Fruit fly (Drosophila melanogaster) whole organism, wandering third instar larva: ENCODE measurements around the gene CG14414.

Experiments
- Abd-B ChIP-seq: fragments of >200 bp; optimal IDR thresholded peaks from 2 replicates; lab custom pipeline; 2017; ENCODE audit warnings: missing biosample characterization, missing genetic modification characterization
- CG9705 ChIP-seq: fragments of 200-800 bp; sonication (Bioruptor generic); optimal IDR thresholded peaks from 2 replicates; lab custom pipeline; 2018; ENCODE audit warnings: missing biosample characterization, mild to moderate bottlenecking, missing genetic modification characterization
- CrebA ChIP-seq: fragments of 200-800 bp; sonication (Bioruptor generic); optimal IDR thresholded peaks from 2 replicates; lab custom pipeline; 2016; ENCODE audit warnings: missing biosample characterization, mild to moderate bottlenecking, missing genetic modification characterization, borderline replicate concordance
- Dfd ChIP-seq: fragments of >200 bp; optimal IDR thresholded peaks from 2 replicates; lab custom pipeline; 2017; ENCODE audit warnings: missing biosample characterization, missing genetic modification characterization
- Dif ChIP-seq: fragments of 200-275, 200-300 bp; sonication (Bioruptor generic); optimal IDR thresholded peaks from 2 replicates; lab custom pipeline; 2018; ENCODE audit warnings: missing biosample characterization, missing genetic modification characterization; ENCODE audit not compliant: partially characterized antibody
- GATAd ChIP-seq: sonication (Bioruptor generic); optimal IDR thresholded peaks from 2 replicates; lab custom pipeline; 2016; ENCODE audit warnings: missing biosample characterization, missing genetic modification characterization
- HLH106 ChIP-seq: fragments of 200-800 bp; optimal IDR thresholded peaks from 3 replicates; lab custom pipeline; 2019; ENCODE audit warnings: missing biosample characterization, mild to moderate bottlenecking, missing genetic modification characterization, moderate library complexity
- Hnf4 ChIP-seq: fragments of 200-800 bp; sonication (Bioruptor generic); optimal IDR thresholded peaks from 2 replicates; lab custom pipeline; 2016; ENCODE audit warnings: missing biosample characterization, mild to moderate bottlenecking, missing genetic modification characterization
- Hr78 ChIP-seq: fragments of >200 bp; optimal IDR thresholded peaks from 2 replicates; lab custom pipeline; 2017; ENCODE audit warnings: missing biosample characterization, missing genetic modification characterization
- Hr83 ChIP-seq: fragments of 200-300 bp; sonication (Bioruptor generic); optimal IDR thresholded peaks from 2 replicates; lab custom pipeline; 2016; ENCODE audit warnings: missing biosample characterization, mild to moderate bottlenecking, missing genetic modification characterization, moderate library complexity; ENCODE audit not compliant: poor library complexity, severe bottlenecking
- Mio ChIP-seq: sonication (Bioruptor generic); optimal IDR thresholded peaks from 2 replicates; lab custom pipeline; 2016; ENCODE audit warnings: missing biosample characterization, missing genetic modification characterization
- N ChIP-seq: fragments of >200 bp; optimal IDR thresholded peaks from 2 replicates; lab custom pipeline; 2018; ENCODE audit warnings: missing biosample characterization, missing external identifiers, missing genetic modification characterization
- OdsH ChIP-seq: fragments of 200-800 bp; sonication (Bioruptor generic); optimal IDR thresholded peaks from 2 replicates; lab custom pipeline; 2016; ENCODE audit warnings: missing biosample characterization, mild to moderate bottlenecking, missing genetic modification characterization
- Rel ChIP-seq, 2 experiments: fragments of 200-800 bp; sonication (Bioruptor generic) in 1 of 2; optimal IDR thresholded peaks; 2 replicates in 1 of 2; 3 replicates in 1 of 2; lab custom pipeline; 2016 to 2019; ENCODE audit warnings: mild to moderate bottlenecking in 2 of 2, missing biosample characterization in 2 of 2, missing genetic modification characterization in 2 of 2, moderate library complexity in 1 of 2
- Sp1 ChIP-seq: fragments of 200-800 bp; sonication (Bioruptor generic); optimal IDR thresholded peaks from 3 replicates; lab custom pipeline; 2019; ENCODE audit warnings: missing biosample characterization, mild to moderate bottlenecking, missing genetic modification characterization, moderate library complexity
- br ChIP-seq: fragments of 200-800 bp; sonication (Bioruptor generic); optimal IDR thresholded peaks from 2 replicates; lab custom pipeline; 2016; ENCODE audit warnings: missing biosample characterization, missing genetic modification characterization
- brk ChIP-seq: fragments of 200-800 bp; sonication (Bioruptor generic); optimal IDR thresholded peaks from 2 replicates; lab custom pipeline; 2016; ENCODE audit warnings: missing biosample characterization, mild to moderate bottlenecking, missing genetic modification characterization
- dl ChIP-seq, 2 experiments: fragments of 175-275, 200-275 bp in 1 of 2; fragments of 200-275 bp in 1 of 2; sonication (Bioruptor generic); optimal IDR thresholded peaks; lab custom pipeline; 2018; ENCODE audit warnings: mild to moderate bottlenecking in 2 of 2, missing biosample characterization in 2 of 2, missing genetic modification characterization in 2 of 2, moderate library complexity in 2 of 2; ENCODE audit not compliant: partially characterized antibody in 2 of 2, insufficient read depth in 1 of 2
- dmrt93B ChIP-seq: fragments of 200-800 bp; sonication (Bioruptor generic); optimal IDR thresholded peaks from 2 replicates; lab custom pipeline; 2018; ENCODE audit warnings: missing biosample characterization, mild to moderate bottlenecking, missing genetic modification characterization
- ey ChIP-seq: fragments of 200-800 bp; sonication (Bioruptor generic); optimal IDR thresholded peaks from 2 replicates; lab custom pipeline; 2016; ENCODE audit warnings: missing biosample characterization, missing genetic modification characterization
- foxo ChIP-seq, 2 experiments: fragments of 200-800 bp; sonication (Bioruptor generic); optimal IDR thresholded peaks; 2 replicates in 1 of 2; 3 replicates in 1 of 2; lab custom pipeline; 2016 to 2017; ENCODE audit warnings: missing biosample characterization in 2 of 2, missing genetic modification characterization in 2 of 2
- fru ChIP-seq: fragments of 200-800 bp; sonication (Bioruptor generic); optimal IDR thresholded peaks from 3 replicates; lab custom pipeline; 2016; ENCODE audit warnings: missing biosample characterization, mild to moderate bottlenecking, missing genetic modification characterization
- h ChIP-seq: fragments of 200-800 bp; sonication (Bioruptor generic); optimal IDR thresholded peaks from 3 replicates; lab custom pipeline; 2016; ENCODE audit warnings: missing biosample characterization, mild to moderate bottlenecking, missing genetic modification characterization
- jim ChIP-seq: fragments of 175-275, 200-325 bp; sonication (Bioruptor generic); optimal IDR thresholded peaks from 2 replicates; lab custom pipeline; 2016; ENCODE audit warnings: missing biosample characterization, mild to moderate bottlenecking, missing genetic modification characterization
- lola ChIP-seq: fragments of >200 bp; optimal IDR thresholded peaks from 2 replicates; lab custom pipeline; 2017; ENCODE audit warnings: missing biosample characterization, missing genetic modification characterization
- pan ChIP-seq: fragments of >200 bp; optimal IDR thresholded peaks from 2 replicates; lab custom pipeline; 2017
- psq ChIP-seq: fragments of 200-800 bp; sonication (Bioruptor generic); optimal IDR thresholded peaks from 3 replicates; lab custom pipeline; 2017; ENCODE audit warnings: missing biosample characterization, mild to moderate bottlenecking, missing genetic modification characterization, moderate library complexity
- rgr ChIP-seq: fragments of 200-800 bp; sonication (Bioruptor generic); optimal IDR thresholded peaks from 3 replicates; lab custom pipeline; 2016; ENCODE audit warnings: missing biosample characterization, mild to moderate bottlenecking, missing genetic modification characterization
- sage ChIP-seq: fragments of 200-800 bp; sonication (Bioruptor generic); optimal IDR thresholded peaks from 2 replicates; lab custom pipeline; 2016; ENCODE audit warnings: missing biosample characterization, mild to moderate bottlenecking, missing genetic modification characterization
- sv ChIP-seq: fragments of 200-800 bp; sonication (Bioruptor generic); optimal IDR thresholded peaks from 3 replicates; lab custom pipeline; 2016; ENCODE audit warnings: missing biosample characterization, missing genetic modification characterization
- usp ChIP-seq: fragments of >200 bp; optimal IDR thresholded peaks from 2 replicates; lab custom pipeline; 2017; ENCODE audit warnings: missing biosample characterization, missing genetic modification characterization
- woc ChIP-seq: sonication (Bioruptor generic); optimal IDR thresholded peaks from 2 replicates; lab custom pipeline; 2016; ENCODE audit warnings: missing biosample characterization, mild to moderate bottlenecking, missing genetic modification characterization

The CG14414 gene

dm6 chrX:14612302-14612701, 31.9 kb downstream of the CG14414 start:
- peak; percentile 17 for TF ChIP-seq OdsH
- TF ChIP-seq Dif (GFP tag; lab: Kevin White, UChicago): no peak
- no peak for TF ChIP-seq Hnf4 (GFP tag; lab: Kevin White, UChicago)
- TF ChIP-seq foxo (GFP tag; optimal IDR thresholded peaks at IDR 0.05; lab: Kevin White, UChicago): peak in 1 of 2 experiments; percentile 58
- peak; percentile 31 for TF ChIP-seq rgr
- no peak for TF ChIP-seq CG9705 (GFP tag; lab: Kevin White, UChicago)
- peak; percentile 48 for TF ChIP-seq HLH106 (tag; lab: Kevin White, UChicago)
- TF ChIP-seq fru: peak; percentile 52
- no peak for TF ChIP-seq ey (GFP tag; lab: Kevin White, UChicago)
- no peak for TF ChIP-seq Mio
- peak; percentile 12 for TF ChIP-seq br
- TF ChIP-seq sv (GFP tag; lab: Kevin White, UChicago): peak; percentile 42
- TF ChIP-seq h (GFP tag; lab: Kevin White, UChicago): peak; percentile 30
- peak; percentile 17 for TF ChIP-seq Sp1 (GFP tag; lab: Kevin White, UChicago)
- no peak for TF ChIP-seq usp
- peak; percentile 13 for TF ChIP-seq psq (GFP tag; lab: Kevin White, UChicago)
- TF ChIP-seq, all 38 proteins: peak for 10

- no peak for TF ChIP-seq ey (GFP tag; lab: Kevin White, UChicago)
- TF ChIP-seq Abd-B: no peak
- no peak for TF ChIP-seq Rel (GFP tag; optimal IDR thresholded peaks at IDR 0.05; lab: Kevin White, UChicago)
- TF ChIP-seq Rel (tag; optimal IDR thresholded peaks at IDR 0.05; lab: Kevin White, UChicago): no peak
- TF ChIP-seq Dfd (GFP tag; lab: Kevin White, UChicago): no peak
- no peak for TF ChIP-seq br
- TF ChIP-seq lola: no peak
- TF ChIP-seq GATAd (GFP tag; lab: Kevin White, UChicago): no peak
- no peak for TF ChIP-seq woc
- no peak for TF ChIP-seq sage (GFP tag; lab: Kevin White, UChicago)
- no peak for TF ChIP-seq h (GFP tag; lab: Kevin White, UChicago)
- no peak for TF ChIP-seq fru
Observed at dm6 chrX:14621464-14621863, 41.1 kb downstream of the CG14414 start.

DNA sequence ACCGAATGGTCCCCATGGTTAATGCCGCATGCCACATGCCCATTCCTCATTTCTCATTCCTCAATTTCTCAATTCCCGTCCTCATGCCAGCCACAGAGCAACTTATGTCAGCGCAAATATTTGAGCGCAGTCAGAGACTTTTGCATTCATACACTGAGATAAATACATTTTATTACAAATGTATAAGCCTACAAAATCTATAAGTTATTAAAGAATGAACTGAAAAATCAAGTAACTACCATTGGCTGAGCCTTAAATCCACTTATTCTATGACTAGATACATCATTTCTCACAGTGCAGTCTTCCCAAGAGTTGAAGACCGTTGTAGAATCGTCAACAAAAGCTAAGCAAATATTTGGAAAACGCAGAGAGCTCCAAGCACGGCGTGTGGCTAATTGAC, 41.8 kb downstream of the CG14414 start:
- TF ChIP-seq Hr78: no peak
- no peak for TF ChIP-seq Sp1 (GFP tag; lab: Kevin White, UChicago)
- no peak for TF ChIP-seq usp
- TF ChIP-seq jim (GFP tag; lab: Kevin White, UChicago): no peak
- TF ChIP-seq h (GFP tag; lab: Kevin White, UChicago): no peak
- TF ChIP-seq OdsH: no peak
- TF ChIP-seq fru: no peak
- TF ChIP-seq Mio: no peak
- TF ChIP-seq Hr83: no peak
- no peak for TF ChIP-seq dl (GFP tag; optimal IDR thresholded peaks at IDR 0.05; lab: Kevin White, UChicago; ENCODE audit: insufficient read depth in 1 of 2, partially characterized antibody in 2 of 2)
- no peak for TF ChIP-seq pan (lab: Kevin White, UChicago)
- TF ChIP-seq sv (GFP tag; lab: Kevin White, UChicago): no peak
- TF ChIP-seq psq (GFP tag; lab: Kevin White, UChicago): no peak
- TF ChIP-seq brk (GFP tag; lab: Kevin White, UChicago): no peak
- no peak for TF ChIP-seq Dif (GFP tag; lab: Kevin White, UChicago)
- TF ChIP-seq CG9705 (GFP tag; lab: Kevin White, UChicago): no peak
- no peak for TF ChIP-seq Hnf4 (GFP tag; lab: Kevin White, UChicago)
- no peak for TF ChIP-seq N (GFP tag; lab: Kevin White, UChicago)
- no peak for TF ChIP-seq Dfd (GFP tag; lab: Kevin White, UChicago)

DNA sequence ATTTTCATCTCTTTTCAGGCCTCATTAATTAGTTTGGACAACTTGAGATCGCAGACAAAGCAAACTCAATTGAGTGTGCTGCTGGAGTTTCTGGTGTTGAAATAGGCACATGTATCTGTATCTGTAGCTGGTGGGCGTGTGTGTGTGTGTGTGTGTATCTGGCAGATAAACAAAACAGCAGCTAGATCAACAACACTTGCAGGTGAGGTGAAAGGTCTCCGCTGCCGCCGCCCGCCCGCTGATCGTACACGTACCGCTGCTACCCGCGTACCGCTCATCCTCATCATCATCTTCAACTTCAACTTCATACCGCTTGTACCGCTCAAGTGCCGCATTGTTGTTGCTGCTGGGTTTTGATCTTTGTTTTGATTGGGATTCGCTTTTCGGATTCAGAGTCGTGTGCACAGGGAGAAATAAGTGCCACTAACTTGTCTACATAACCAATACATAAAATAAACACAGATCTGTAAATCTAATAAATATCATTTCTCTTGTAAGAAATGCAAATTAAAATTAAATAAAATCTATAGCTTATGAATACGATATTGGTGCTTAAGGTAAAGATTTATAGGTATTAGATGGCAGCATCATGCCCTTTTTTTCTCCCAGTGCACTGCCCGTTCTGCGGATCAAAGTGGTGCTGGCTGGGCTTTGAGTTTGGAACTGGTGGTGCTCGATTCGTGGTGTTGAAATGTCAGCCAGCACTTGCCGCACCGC, 46.8 kb downstream of the CG14414 start:
- TF ChIP-seq dl (GFP tag; optimal IDR thresholded peaks at IDR 0.05; lab: Kevin White, UChicago; ENCODE audit: insufficient read depth in 1 of 2, partially characterized antibody in 2 of 2) (no peak), usp (no peak), sv (GFP tag; lab: Kevin White, UChicago) (peak; percentile 49), Abd-B (no peak), Hnf4 (GFP tag; lab: Kevin White, UChicago) (no peak), GATAd (GFP tag; lab: Kevin White, UChicago) (no peak), fru (peak; percentile 1), dmrt93B (GFP tag; lab: Kevin White, UChicago) (no peak), CrebA (GFP tag; lab: Kevin White, UChicago) (no peak), sage (GFP tag; lab: Kevin White, UChicago) (no peak), Hr78 (no peak), Rel (GFP tag; optimal IDR thresholded peaks at IDR 0.05; lab: Kevin White, UChicago) (no peak), Rel (tag; optimal IDR thresholded peaks at IDR 0.05; lab: Kevin White, UChicago) (no peak), pan (lab: Kevin White, UChicago) (no peak), HLH106 (tag; lab: Kevin White, UChicago) (no peak), brk (GFP tag; lab: Kevin White, UChicago) (no peak), Hr83 (no peak)
